Comparison of ENCODE assay signal across 1 worm cellular context in genomic region chrIV:8542272-8542671, ce11.
TF ChIP-seq lines count a peak whose summit lies in the region.

No protein-coding gene starts in this region.

TF ChIP-seq in whole organism, L4 larva, 104 proteins besides CTCF, POLR2A, EP300 and RAD21 (continued from another document):
- no peak for TF ChIP-seq jun-1 (tag; optimal IDR thresholded peaks at IDR 0.05; lab: Kevin White, UChicago)
- no peak for TF ChIP-seq saeg-2 (GFP tag; IDR thresholded peaks at IDR 0.05; lab: Robert Waterston, UW)
- no peak for TF ChIP-seq ztf-11 (tag; optimal IDR thresholded peaks at IDR 0.05; lab: Kevin White, UChicago)
- no peak for TF ChIP-seq nhr-25 (tag; optimal IDR thresholded peaks at IDR 0.05; lab: Kevin White, UChicago; ENCODE audit: borderline replicate concordance, insufficient read depth)
- TF ChIP-seq lir-3 (tag; optimal IDR thresholded peaks at IDR 0.05; lab: Kevin White, UChicago) = no peak
- 0 out of 2 replicates have a peak, but pooled peaks have one; percentile 38 for TF ChIP-seq pha-4 (GFP tag; IDR thresholded peaks at IDR 0.05; lab: Robert Waterston, UW)
- no peak for TF ChIP-seq pha-4 (tag; optimal IDR thresholded peaks at IDR 0.05; lab: Kevin White, UChicago)
- no peak for TF ChIP-seq fkh-10 (GFP tag; optimal IDR thresholded peaks at IDR 0.05; lab: Kevin White, UChicago)
- no peak for TF ChIP-seq skn-1 (tag; optimal IDR thresholded peaks at IDR 0.05; lab: Kevin White, UChicago)
- TF ChIP-seq ZK337.2 (GFP tag; IDR thresholded peaks at IDR 0.05; lab: Robert Waterston, UW) = no peak
- no peak for TF ChIP-seq dmd-9 (GFP tag; IDR thresholded peaks at IDR 0.05; lab: Robert Waterston, UW)
- TF ChIP-seq nhr-42 (GFP tag; IDR thresholded peaks at IDR 0.05; lab: Robert Waterston, UW) = no peak
- TF ChIP-seq nhr-48 (tag; optimal IDR thresholded peaks at IDR 0.05; lab: Kevin White, UChicago) = peak; percentile 13
- TF ChIP-seq aha-1 (tag; lab: Kevin White, UChicago) = peak; percentile 20
- no peak for TF ChIP-seq attf-4 (tag; optimal IDR thresholded peaks at IDR 0.05; lab: Kevin White, UChicago)
- no peak for TF ChIP-seq hif-1 (tag; optimal IDR thresholded peaks at IDR 0.05; lab: Kevin White, UChicago)
- no peak for TF ChIP-seq ceh-32 (tag; optimal IDR thresholded peaks at IDR 0.05; lab: Kevin White, UChicago; ENCODE audit: poor library complexity)
- no peak for TF ChIP-seq ceh-28 (tag; optimal IDR thresholded peaks at IDR 0.05; lab: Kevin White, UChicago)
- TF ChIP-seq php-3 (GFP tag; IDR thresholded peaks at IDR 0.05; lab: Robert Waterston, UW) = peak; percentile 41; the same call in 1 of the 2 replicates
- peak; percentile 74 for TF ChIP-seq nhr-28 (tag; optimal IDR thresholded peaks at IDR 0.05; lab: Kevin White, UChicago)
- TF ChIP-seq R02D3.7 (tag; optimal IDR thresholded peaks at IDR 0.05; lab: Kevin White, UChicago) = no peak
- TF ChIP-seq unc-62 (GFP tag; optimal IDR thresholded peaks at IDR 0.05 in 1 of 2; lab: Kevin White, UChicago) = no peak
- TF ChIP-seq unc-62 (tag; optimal IDR thresholded peaks at IDR 0.05; lab: Kevin White, UChicago) = no peak
- TF ChIP-seq ctbp-1 (GFP tag; IDR thresholded peaks at IDR 0.05; lab: Robert Waterston, UW) = no peak
- TF ChIP-seq ceh-62 (tag; optimal IDR thresholded peaks at IDR 0.05; lab: Kevin White, UChicago) = no peak
- TF ChIP-seq set-16 (GFP tag; IDR thresholded peaks at IDR 0.05; lab: Robert Waterston, UW) = no peak
- no peak for TF ChIP-seq hmg-1.1 (GFP tag; IDR thresholded peaks at IDR 0.05; lab: Robert Waterston, UW)
- no peak for TF ChIP-seq ces-1 (GFP tag; optimal IDR thresholded peaks at IDR 0.05; lab: Kevin White, UChicago)
- no peak for TF ChIP-seq tag-97 (GFP tag; IDR thresholded peaks at IDR 0.05; lab: Robert Waterston, UW)
- TF ChIP-seq madf-9 (GFP tag; conservative IDR thresholded peaks at IDR 0.05; lab: Robert Waterston, UW) = no peak
- no peak for TF ChIP-seq sdz-12 (GFP tag; optimal IDR thresholded peaks at IDR 0.05; lab: Kevin White, UChicago)
- no peak for TF ChIP-seq lin-39 (tag; optimal IDR thresholded peaks at IDR 0.05; lab: Kevin White, UChicago)
- no peak for TF ChIP-seq egl-27 (tag; optimal IDR thresholded peaks at IDR 0.05; lab: Kevin White, UChicago)
- no peak for TF ChIP-seq T20F7.1 (GFP tag; optimal IDR thresholded peaks at IDR 0.05; lab: Kevin White, UChicago)
- TF ChIP-seq lin-13 (GFP tag; optimal IDR thresholded peaks at IDR 0.05; lab: Kevin White, UChicago) = no peak
- no peak for TF ChIP-seq madf-5 (GFP tag; IDR thresholded peaks at IDR 0.05; lab: Robert Waterston, UW)
- TF ChIP-seq zip-11 (GFP tag; IDR thresholded peaks at IDR 0.05; lab: Robert Waterston, UW) = no peak
- TF ChIP-seq pqm-1 (tag; optimal IDR thresholded peaks at IDR 0.05; lab: Kevin White, UChicago) = peak; percentile 86
- no peak for TF ChIP-seq F44E2.7 (GFP tag; IDR thresholded peaks at IDR 0.05; lab: Robert Waterston, UW)
- TF ChIP-seq Y105C5A.15 (GFP tag; IDR thresholded peaks at IDR 0.05; lab: Robert Waterston, UW) = no peak
- TF ChIP-seq fos-1 (tag; optimal IDR thresholded peaks at IDR 0.05; lab: Kevin White, UChicago) = peak; percentile 20
- no peak for TF ChIP-seq nhr-237 (tag; optimal IDR thresholded peaks at IDR 0.05; lab: Kevin White, UChicago)
- no peak for TF ChIP-seq lsy-2 (tag; optimal IDR thresholded peaks at IDR 0.05; lab: Kevin White, UChicago)
- no peak for TF ChIP-seq F10B5.3 (tag; optimal IDR thresholded peaks at IDR 0.05; lab: Kevin White, UChicago)
- no peak for TF ChIP-seq mxl-2 (GFP tag; conservative IDR thresholded peaks at IDR 0.05; lab: Robert Waterston, UW)
- no peak for TF ChIP-seq nhr-6 (tag; optimal IDR thresholded peaks at IDR 0.05; lab: Kevin White, UChicago)
- no peak for TF ChIP-seq nhr-76 (tag; optimal IDR thresholded peaks at IDR 0.05; lab: Kevin White, UChicago)
- TF ChIP-seq mxl-3 (GFP tag; optimal IDR thresholded peaks at IDR 0.05; lab: Kevin White, UChicago) = no peak
- peak; percentile 17 for TF ChIP-seq mep-1 (tag; optimal IDR thresholded peaks at IDR 0.05; lab: Kevin White, UChicago)
- TF ChIP-seq unc-39 (tag; optimal IDR thresholded peaks at IDR 0.05; lab: Kevin White, UChicago) = no peak
- TF ChIP-seq ceh-20 (GFP tag; IDR thresholded peaks at IDR 0.05; lab: Robert Waterston, UW) = no peak
- no peak for TF ChIP-seq aly-2 (tag; optimal IDR thresholded peaks at IDR 0.05; lab: Kevin White, UChicago)
- TF ChIP-seq T26A8.4 (GFP tag; IDR thresholded peaks at IDR 0.05; lab: Robert Waterston, UW) = no peak
- no peak for TF ChIP-seq F37D6.2 (tag; optimal IDR thresholded peaks at IDR 0.05; lab: Kevin White, UChicago)
- TF ChIP-seq lin-15B (tag; optimal IDR thresholded peaks at IDR 0.05; lab: Kevin White, UChicago) = no peak
- no peak for TF ChIP-seq hlh-30 (tag; optimal IDR thresholded peaks at IDR 0.05; lab: Kevin White, UChicago; ENCODE audit: insufficient read depth)
- peak; percentile 63; the same call in 1 of the 2 replicates for TF ChIP-seq dmd-6 (GFP tag; IDR thresholded peaks at IDR 0.05; lab: Robert Waterston, UW)
- TF ChIP-seq mdl-1 (tag; optimal IDR thresholded peaks at IDR 0.05; lab: Kevin White, UChicago) = peak in 1 of 2 experiments; percentile 23
- TF ChIP-seq Y5F2A.4 (GFP tag; optimal IDR thresholded peaks at IDR 0.05; lab: Kevin White, UChicago) = no peak
- no peak for TF ChIP-seq dmd-8 (GFP tag; IDR thresholded peaks at IDR 0.05; lab: Robert Waterston, UW)
- no peak for TF ChIP-seq lin-29 (GFP tag; IDR thresholded peaks at IDR 0.05; lab: Robert Waterston, UW)
- no peak for TF ChIP-seq F49E8.2 (tag; optimal IDR thresholded peaks at IDR 0.05; lab: Kevin White, UChicago; ENCODE audit: borderline replicate concordance)
- peak; percentile 15 for TF ChIP-seq nhr-77 (tag; optimal IDR thresholded peaks at IDR 0.05; lab: Kevin White, UChicago)
- no peak for TF ChIP-seq daf-16 (GFP tag; optimal IDR thresholded peaks at IDR 0.05; lab: Kevin White, UChicago)
- TF ChIP-seq daf-16 (tag; optimal IDR thresholded peaks at IDR 0.05; lab: Kevin White, UChicago) = peak; percentile 76
- no peak for TF ChIP-seq zfp-2 (tag; optimal IDR thresholded peaks at IDR 0.05; lab: Kevin White, UChicago)
- TF ChIP-seq nhr-41 (GFP tag; IDR thresholded peaks at IDR 0.05; lab: Robert Waterston, UW) = no peak
- no peak for TF ChIP-seq lin-38 (GFP tag; IDR thresholded peaks at IDR 0.05; lab: Robert Waterston, UW)
- no peak for TF ChIP-seq duxl-1 (tag; optimal IDR thresholded peaks at IDR 0.05; lab: Kevin White, UChicago; ENCODE audit: poor library complexity)
- TF ChIP-seq spr-3 (GFP tag; optimal IDR thresholded peaks at IDR 0.05; lab: Kevin White, UChicago) = no peak
- TF ChIP-seq lim-7 (GFP tag; IDR thresholded peaks at IDR 0.05; lab: Robert Waterston, UW) = no peak
- no peak for TF ChIP-seq Y75B8A.6 (GFP tag; IDR thresholded peaks at IDR 0.05; lab: Robert Waterston, UW)
- no peak for TF ChIP-seq nhr-10 (tag; optimal IDR thresholded peaks at IDR 0.05; lab: Kevin White, UChicago)
- no peak for TF ChIP-seq tra-1 (GFP tag; IDR thresholded peaks at IDR 0.05; lab: Robert Waterston, UW)
- TF ChIP-seq spr-1 (tag; optimal IDR thresholded peaks at IDR 0.05; lab: Kevin White, UChicago) = no peak
- TF ChIP-seq dve-1 (tag; optimal IDR thresholded peaks at IDR 0.05; lab: Kevin White, UChicago; ENCODE audit: insufficient read depth) = peak; percentile 27
- no peak for TF ChIP-seq daf-12 (tag; optimal IDR thresholded peaks at IDR 0.05; lab: Kevin White, UChicago)
- TF ChIP-seq ama-1 (optimal IDR thresholded peaks at IDR 0.05; lab: Kevin White, UChicago) = no peak
- TF ChIP-seq Y48G9A.11 (GFP tag; IDR thresholded peaks at IDR 0.05; lab: Robert Waterston, UW) = no peak
- no peak for TF ChIP-seq ztf-7 (tag; optimal IDR thresholded peaks at IDR 0.05; lab: Kevin White, UChicago)
- TF ChIP-seq nhr-102 (tag; optimal IDR thresholded peaks at IDR 0.05; lab: Kevin White, UChicago) = no peak
- no peak for TF ChIP-seq F26F4.8 (GFP tag; conservative IDR thresholded peaks at IDR 0.05; lab: Robert Waterston, UW)
